Worm (Caenorhabditis elegans): ENCODE measurements around the gene F53F4.12.

The F53F4.12 gene

ce11 chrV:13627103-13627623 lies 1.3 kb downstream of the F53F4.12 start, which contains the start of gene sde-2:
Gene sde-2 (plus strand): TSS chrV:13627573.
- TF ChIP-seq isw-1 (GFP tag; IDR thresholded peaks at IDR 0.05) (peak; percentile 16; the same call in 1 of the 2 replicates), nhr-71 (tag; optimal IDR thresholded peaks at IDR 0.05) (peak; percentile 49), snu-23 (GFP tag; optimal IDR thresholded peaks at IDR 0.05) (peak; percentile 33), efl-1 (optimal IDR thresholded peaks at IDR 0.05) (peak; percentile 6 to 39), efl-1 (GFP tag; optimal IDR thresholded peaks at IDR 0.05 in 1 of 2) (peak; percentile 28 to 86), lin-35 (GFP tag; optimal IDR thresholded peaks at IDR 0.05) (peak; percentile 6 to 47), C34B4.2 (tag; optimal IDR thresholded peaks at IDR 0.05) (no peak), lin-14 (GFP tag; optimal IDR thresholded peaks at IDR 0.05) (peak; percentile 82), pax-3 (tag; optimal IDR thresholded peaks at IDR 0.05) (peak; percentile 36), swsn-7 (tag; optimal IDR thresholded peaks at IDR 0.05) (peak; percentile 33), lsy-2 (tag; optimal IDR thresholded peaks at IDR 0.05) (peak in 1 of 2 experiments; percentile 27), sptf-1 (tag; optimal IDR thresholded peaks at IDR 0.05) (no peak), tbx-2 (tag; optimal IDR thresholded peaks at IDR 0.05) (peak; percentile 44), ceh-8 (GFP tag; optimal IDR thresholded peaks at IDR 0.05) (peak; percentile 57), nhr-12 (tag; optimal IDR thresholded peaks at IDR 0.05) (no peak), dpl-1 (GFP tag; optimal IDR thresholded peaks at IDR 0.05) (peak in 2 of 3 experiments; percentile 28 to 38), irx-1 (tag; optimal IDR thresholded peaks at IDR 0.05) (no peak), ceh-82 (tag; optimal IDR thresholded peaks at IDR 0.05) (peak in 1 of 3 experiments; percentile 0), C04F5.9 (tag; optimal IDR thresholded peaks at IDR 0.05) (no peak)

ce11 chrV:13634149-13634548 lies 8.3 kb downstream of the F53F4.12 start, which contains the start of gene H37A05.2:
Gene H37A05.2 (minus strand): TSS chrV:13634249.
- TF ChIP-seq swsn-7 (tag; optimal IDR thresholded peaks at IDR 0.05) (no peak), ets-5 (GFP tag; IDR thresholded peaks at IDR 0.05) (no peak), mef-2 (tag; optimal IDR thresholded peaks at IDR 0.05) (no peak)

DNA sequence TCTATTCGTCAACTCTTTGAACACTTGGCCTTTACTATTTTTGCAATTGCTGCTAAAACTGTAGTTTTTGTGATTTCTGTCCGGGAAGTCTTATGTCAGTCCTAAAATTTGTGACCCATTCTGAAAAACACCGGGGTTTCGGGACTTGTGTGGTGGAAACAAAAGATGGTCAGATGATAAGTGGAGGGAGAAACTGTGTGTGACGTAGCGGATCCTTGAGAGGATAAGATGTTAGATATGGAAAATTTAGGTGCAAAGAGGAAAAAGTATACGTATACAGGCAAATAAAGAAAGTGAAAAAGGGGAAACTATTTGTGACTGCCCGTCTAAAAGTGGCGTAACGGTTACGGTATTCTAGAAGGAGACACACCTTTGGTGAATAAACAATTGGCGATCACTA lies 10.6 kb downstream of the F53F4.12 start:
- TF ChIP-seq nhr-85 (tag) (peak; percentile 57), elt-3 (tag; optimal IDR thresholded peaks at IDR 0.05) (no peak), nhr-20 (tag; optimal IDR thresholded peaks at IDR 0.05) (peak; percentile 0), blmp-1 (tag; optimal IDR thresholded peaks at IDR 0.05) (peak; percentile 73)

DNA sequence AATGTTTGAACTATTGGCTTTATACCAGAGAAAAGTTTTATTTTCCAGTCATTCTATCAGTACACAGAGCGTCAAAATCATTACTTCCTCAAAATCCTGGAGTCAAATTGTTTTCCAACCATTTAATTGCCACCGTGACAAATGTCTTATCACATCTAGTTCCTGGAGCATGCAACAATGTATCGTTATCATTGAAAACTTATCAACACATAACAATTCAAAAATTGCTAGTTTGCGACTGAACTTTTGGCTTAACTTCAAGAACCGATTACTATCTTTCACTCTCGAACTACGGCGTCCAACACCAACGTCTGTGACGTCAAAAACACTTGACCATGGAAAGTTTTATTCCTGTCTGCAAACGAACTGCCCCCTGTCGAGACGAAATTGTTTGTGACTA lies 12.2 kb downstream of the F53F4.12 start:
- TF ChIP-seq lin-14 (GFP tag; optimal IDR thresholded peaks at IDR 0.05) (peak; percentile 14), jun-1 (tag; optimal IDR thresholded peaks at IDR 0.05) (peak; percentile 3), nhr-71 (tag; optimal IDR thresholded peaks at IDR 0.05) (peak; percentile 20), pax-3 (tag; optimal IDR thresholded peaks at IDR 0.05) (peak; percentile 30), alr-1 (tag; optimal IDR thresholded peaks at IDR 0.05; ENCODE audit: borderline replicate concordance) (no peak), elt-2 (tag; optimal IDR thresholded peaks at IDR 0.05) (peak; percentile 94)

ce11 chrV:13645848-13646578 lies 20.2 kb downstream of the F53F4.12 start:
- no peak for TF ChIP-seq hlh-17 (GFP tag; optimal IDR thresholded peaks at IDR 0.05; ENCODE audit: borderline replicate concordance)
- no peak for TF ChIP-seq sup-37 (GFP tag; optimal IDR thresholded peaks at IDR 0.05)
- no peak for TF ChIP-seq nhr-47 (tag; optimal IDR thresholded peaks at IDR 0.05)
- no peak for TF ChIP-seq isw-1 (GFP tag; IDR thresholded peaks at IDR 0.05)
- TF ChIP-seq fkh-4 (tag; optimal IDR thresholded peaks at IDR 0.05; ENCODE audit: borderline replicate concordance), result no peak
- no peak for TF ChIP-seq nhr-77 (tag; optimal IDR thresholded peaks at IDR 0.05)
- TF ChIP-seq fkh-8 (tag; optimal IDR thresholded peaks at IDR 0.05), result no peak
- TF ChIP-seq mab-9 (GFP tag; IDR thresholded peaks at IDR 0.05), result peak; percentile 72; the same call in 1 of the 2 replicates
- no peak for TF ChIP-seq unc-30 (tag; optimal IDR thresholded peaks at IDR 0.05)
- TF ChIP-seq C34B4.2 (tag; optimal IDR thresholded peaks at IDR 0.05), result no peak
- TF ChIP-seq grh-1 (GFP tag; IDR thresholded peaks at IDR 0.05), result no peak
- peak; percentile 98 for TF ChIP-seq ceh-8 (GFP tag; optimal IDR thresholded peaks at IDR 0.05)
- no peak for TF ChIP-seq lin-14 (GFP tag; optimal IDR thresholded peaks at IDR 0.05)
- no peak for TF ChIP-seq sox-4 (tag; optimal IDR thresholded peaks at IDR 0.05)
- TF ChIP-seq ces-1 (GFP tag; optimal IDR thresholded peaks at IDR 0.05), result no peak

Measured in whole organism, L1 larva.